Fruit fly (Drosophila melanogaster) whole organism, embryonic: Measurements from ENCODE around the gene cnir.

Experiments
- Adf1 ChIP-seq: fragments of 200-800 bp; sonication (Bioruptor generic); IDR thresholded peaks from 2 replicates; pipeline ENCODE4 v1.3.6; 2022; ENCODE audit warnings: missing biosample characterization, missing genetic modification characterization
- B-H2 ChIP-seq: fragments of 200-800 bp; sonication (Bioruptor generic); optimal IDR thresholded peaks from 2 replicates; lab custom pipeline; 2018; ENCODE audit warnings: missing biosample characterization, mild to moderate bottlenecking, missing genetic modification characterization
- CG10267 ChIP-seq: fragments of 200-800 bp; sonication (Bioruptor generic); optimal IDR thresholded peaks from 2 replicates; lab custom pipeline; 2018; ENCODE audit warnings: missing biosample characterization, mild to moderate bottlenecking, missing genetic modification characterization, moderate library complexity
- CG10431 ChIP-seq: fragments of 200-800 bp; sonication (Bioruptor generic); optimal IDR thresholded peaks from 3 replicates; lab custom pipeline; 2018; ENCODE audit warnings: missing biosample characterization, mild to moderate bottlenecking, missing genetic modification characterization
- CG11696 ChIP-seq: fragments of 200-800 bp; sonication (Bioruptor generic); IDR thresholded peaks from 2 replicates; pipeline ENCODE4 v1.3.6; 2022; ENCODE audit warnings: missing biosample characterization, missing genetic modification characterization
- CG13287 ChIP-seq: fragments of 200-800 bp; sonication (Bioruptor generic); IDR thresholded peaks from 2 replicates; pipeline ENCODE4 v1.3.6; 2022; ENCODE audit warnings: missing biosample characterization, missing genetic modification characterization; ENCODE audit not compliant: partially characterized antibody
- CG13624 ChIP-seq: fragments of 200-800 bp; sonication (Bioruptor generic); optimal IDR thresholded peaks from 2 replicates; lab custom pipeline; 2016; ENCODE audit warnings: missing biosample characterization, missing genetic modification characterization
- CG14050 ChIP-seq: fragments of 200-800 bp; sonication (Bioruptor generic); IDR thresholded peaks from 3 replicates; pipeline ENCODE4 v1.3.6; 2022; ENCODE audit warnings: missing biosample characterization, missing genetic modification characterization
- CG14860 ChIP-seq: fragments of 200-800 bp; sonication (Bioruptor generic); IDR thresholded peaks from 3 replicates; pipeline ENCODE4 v1.3.6; 2022; ENCODE audit warnings: missing biosample characterization, missing genetic modification characterization; ENCODE audit not compliant: partially characterized antibody
- CG14965 ChIP-seq: fragments of 200-800 bp; sonication (Bioruptor generic); optimal IDR thresholded peaks from 2 replicates; lab custom pipeline; 2016; ENCODE audit warnings: missing biosample characterization, missing genetic modification characterization, borderline replicate concordance
- CG1603 ChIP-seq: fragments of 200-800 bp; sonication (Bioruptor generic); optimal IDR thresholded peaks from 2 replicates; lab custom pipeline; 2019; ENCODE audit warnings: missing biosample characterization, mild to moderate bottlenecking, missing genetic modification characterization, moderate library complexity
- CG16813 ChIP-seq: fragments of 200-800 bp; sonication (Bioruptor generic); IDR thresholded peaks from 3 replicates; pipeline ENCODE4 v1.3.6; 2022; ENCODE audit warnings: missing biosample characterization, missing genetic modification characterization; ENCODE audit not compliant: partially characterized antibody
- CG2116 ChIP-seq: fragments of 200-800 bp; sonication (Bioruptor generic); optimal IDR thresholded peaks from 3 replicates; lab custom pipeline; 2018; ENCODE audit warnings: missing biosample characterization, mild to moderate bottlenecking, missing genetic modification characterization
- CG2199 ChIP-seq: fragments of 200-800 bp; sonication (Bioruptor generic); IDR thresholded peaks from 3 replicates; pipeline ENCODE4 v1.3.6; 2022; ENCODE audit warnings: missing biosample characterization, missing genetic modification characterization
- CG2202 ChIP-seq: fragments of 200-800 bp; sonication (Bioruptor generic); optimal IDR thresholded peaks from 2 replicates; lab custom pipeline; 2018; ENCODE audit warnings: missing biosample characterization, mild to moderate bottlenecking, missing genetic modification characterization
- CG3065 ChIP-seq: fragments of 200-800 bp; sonication (Bioruptor generic); optimal IDR thresholded peaks from 2 replicates; lab custom pipeline; 2016; ENCODE audit warnings: missing biosample characterization, missing genetic modification characterization
- CG31441 ChIP-seq: fragments of 200-800 bp; sonication (Bioruptor generic); IDR thresholded peaks from 2 replicates; pipeline ENCODE4 v1.3.6; 2022; ENCODE audit warnings: missing biosample characterization, missing genetic modification characterization
- CG6765 ChIP-seq: fragments of 200-800 bp; sonication (Bioruptor generic); optimal IDR thresholded peaks from 3 replicates; lab custom pipeline; 2017; ENCODE audit warnings: missing biosample characterization, mild to moderate bottlenecking, missing genetic modification characterization
- CG7745 ChIP-seq: fragments of 200-800 bp; sonication (Bioruptor generic); optimal IDR thresholded peaks from 2 replicates; lab custom pipeline; 2018; ENCODE audit warnings: missing biosample characterization, mild to moderate bottlenecking, missing genetic modification characterization, moderate library complexity
- CG7963 ChIP-seq: fragments of 200-800 bp; sonication (Bioruptor generic); IDR thresholded peaks from 3 replicates; pipeline ENCODE4 v1.3.6; 2022; ENCODE audit warnings: missing biosample characterization, missing genetic modification characterization; ENCODE audit not compliant: partially characterized antibody
- Dp ChIP-seq: fragments of 200-800 bp; sonication (Bioruptor generic); optimal IDR thresholded peaks from 2 replicates; lab custom pipeline; 2018; ENCODE audit warnings: missing biosample characterization, mild to moderate bottlenecking, missing genetic modification characterization, moderate library complexity
- E2f2 ChIP-seq: fragments of 200-800 bp; sonication (Bioruptor generic); IDR thresholded peaks from 2 replicates; pipeline ENCODE4 v1.3.6; 2022; ENCODE audit warnings: missing biosample characterization, missing genetic modification characterization
- GATAe ChIP-seq: fragments of 200-800 bp; sonication (Bioruptor generic); conservative IDR thresholded peaks from 2 replicates; pipeline ENCODE4 v1.3.6; 2022; ENCODE audit warnings: missing biosample characterization, missing genetic modification characterization
- H2.0 ChIP-seq: fragments of 200-800 bp; sonication (Bioruptor generic); IDR thresholded peaks from 2 replicates; pipeline ENCODE4 v1.3.6; 2022; ENCODE audit warnings: missing biosample characterization, missing genetic modification characterization
- HLH54F ChIP-seq: fragments of 200-800 bp; sonication (Bioruptor generic); optimal IDR thresholded peaks from 3 replicates; lab custom pipeline; 2016; ENCODE audit warnings: missing biosample characterization, missing genetic modification characterization
- HmgZ ChIP-seq: fragments of 200-800 bp; sonication (Bioruptor generic); optimal IDR thresholded peaks from 2 replicates; lab custom pipeline; 2018; ENCODE audit warnings: missing biosample characterization, mild to moderate bottlenecking, missing genetic modification characterization
- MESR4 ChIP-seq: fragments of 200-800 bp; sonication (Bioruptor generic); optimal IDR thresholded peaks from 2 replicates; lab custom pipeline; 2018; ENCODE audit warnings: missing biosample characterization, mild to moderate bottlenecking, missing genetic modification characterization, moderate library complexity
- Med ChIP-seq: fragments of 200-800 bp; sonication (Bioruptor generic); peaks from one replicate; lab custom pipeline; 2016; ENCODE audit warnings: missing biosample characterization, missing genetic modification characterization, mild to moderate bottlenecking, inconsistent platforms, moderate library complexity
- NFAT ChIP-seq: fragments of 200-800 bp; sonication (Bioruptor generic); IDR thresholded peaks from 2 replicates; pipeline ENCODE4 v1.3.6; 2022; ENCODE audit warnings: missing biosample characterization, missing genetic modification characterization
- Ravus ChIP-seq: fragments of 200-800 bp; sonication (Bioruptor generic); IDR thresholded peaks from 2 replicates; pipeline ENCODE4 v1.3.6; 2022; ENCODE audit warnings: missing biosample characterization, missing genetic modification characterization
- Trl ChIP-seq, 3 experiments: fragments of >200 bp in 2 of 3; fragments of 200-800 bp in 1 of 3; sonication (Bioruptor generic) in 1 of 3; optimal IDR thresholded peaks; 2 replicates in 1 of 3; 3 replicates in 2 of 3; lab custom pipeline; 2016 to 2017; ENCODE audit warnings: missing biosample characterization in 1 of 3, missing genetic modification characterization in 1 of 3
- ci ChIP-seq: fragments of 200-800 bp; sonication (Bioruptor generic); IDR thresholded peaks from 3 replicates; pipeline ENCODE4 v1.3.6; 2022; ENCODE audit warnings: missing biosample characterization, missing genetic modification characterization
- corto ChIP-seq: fragments of 200-800 bp; sonication (Bioruptor generic); optimal IDR thresholded peaks from 2 replicates; lab custom pipeline; 2016; ENCODE audit warnings: missing biosample characterization, mild to moderate bottlenecking, missing genetic modification characterization, moderate library complexity
- dpn ChIP-seq, 2 experiments: fragments of 200-800 bp; sonication (Bioruptor generic); optimal IDR thresholded peaks; 3 replicates each; lab custom pipeline; 2016; ENCODE audit warnings: missing biosample characterization in 2 of 2, missing genetic modification characterization in 2 of 2
- eyg ChIP-seq: fragments of 200-800 bp; sonication (Bioruptor generic); optimal IDR thresholded peaks from 3 replicates; lab custom pipeline; 2016; ENCODE audit warnings: missing biosample characterization, missing genetic modification characterization
- grn ChIP-seq: fragments of 200-800 bp; sonication (Bioruptor generic); optimal IDR thresholded peaks from 3 replicates; lab custom pipeline; 2017; ENCODE audit warnings: missing biosample characterization, missing genetic modification characterization
- jigr1 ChIP-seq: fragments of 200-800 bp; sonication (Bioruptor generic); IDR thresholded peaks from 3 replicates; pipeline ENCODE4 v1.3.6; 2022; ENCODE audit warnings: missing biosample characterization, missing genetic modification characterization
- kni ChIP-seq: fragments of 200-800 bp; sonication (Bioruptor generic); optimal IDR thresholded peaks from 3 replicates; lab custom pipeline; 2017; ENCODE audit warnings: mild to moderate bottlenecking, missing biosample characterization, missing genetic modification reagents, missing genetic modification characterization
- lov ChIP-seq, 2 experiments: fragments of 200-800 bp in 1 of 2; fragments of >200 bp in 1 of 2; sonication (Bioruptor generic) in 1 of 2; IDR thresholded peaks in 1 of 2; optimal IDR thresholded peaks in 1 of 2; 2 replicates in 1 of 2; 3 replicates in 1 of 2; pipeline versions ENCODE4 v1.3.6 to Lab custom; 2017 to 2022; ENCODE audit warnings: missing biosample characterization in 1 of 2, missing genetic modification characterization in 1 of 2
- nau ChIP-seq: fragments of 200-800 bp; sonication (Bioruptor generic); optimal IDR thresholded peaks from 3 replicates; lab custom pipeline; 2017; ENCODE audit warnings: missing biosample characterization, mild to moderate bottlenecking, missing genetic modification characterization, missing genetic modification reagents
- nmo ChIP-seq: fragments of 200-800 bp; sonication (Bioruptor generic); optimal IDR thresholded peaks from 2 replicates; lab custom pipeline; 2018; ENCODE audit warnings: missing biosample characterization, mild to moderate bottlenecking, missing genetic modification characterization, moderate library complexity
- pfk ChIP-seq: fragments of 200-800 bp; sonication (Bioruptor generic); optimal IDR thresholded peaks from 2 replicates; lab custom pipeline; 2018; ENCODE audit warnings: missing biosample characterization, mild to moderate bottlenecking, missing genetic modification characterization, moderate library complexity
- phol ChIP-seq: fragments of 200-800 bp; sonication (Bioruptor generic); optimal IDR thresholded peaks from 3 replicates; lab custom pipeline; 2018; ENCODE audit warnings: missing biosample characterization, mild to moderate bottlenecking, missing genetic modification characterization, moderate library complexity
- row ChIP-seq: fragments of 200-800 bp; sonication (Bioruptor generic); IDR thresholded peaks from 3 replicates; pipeline ENCODE4 v1.3.6; 2022; ENCODE audit warnings: missing biosample characterization, missing genetic modification characterization
- seq ChIP-seq: fragments of 200-800 bp; sonication (Bioruptor generic); IDR thresholded peaks from 2 replicates; pipeline ENCODE4 v1.3.6; 2022; ENCODE audit warnings: missing biosample characterization, missing genetic modification characterization
- sug ChIP-seq: fragments of 200-800 bp; optimal IDR thresholded peaks from 2 replicates; lab custom pipeline; 2019; ENCODE audit warnings: missing biosample characterization, mild to moderate bottlenecking, missing genetic modification characterization, moderate library complexity
- unc-4 ChIP-seq: fragments of 200-800 bp; sonication (Bioruptor generic); IDR thresholded peaks from 2 replicates; pipeline ENCODE4 v1.3.6; 2022; ENCODE audit warnings: missing biosample characterization, missing genetic modification characterization; ENCODE audit not compliant: partially characterized antibody
- unpg ChIP-seq: fragments of 200-800 bp; sonication (Bioruptor generic); optimal IDR thresholded peaks from 3 replicates; lab custom pipeline; 2018; ENCODE audit warnings: missing biosample characterization, mild to moderate bottlenecking, missing genetic modification characterization, moderate library complexity
- vvl ChIP-seq: fragments of 200-800 bp; sonication (Bioruptor generic); IDR thresholded peaks from 2 replicates; pipeline ENCODE4 v1.3.6; 2022; ENCODE audit warnings: missing biosample characterization, missing genetic modification characterization
- zen ChIP-seq: fragments of 200-800 bp; sonication (Bioruptor generic); optimal IDR thresholded peaks from 3 replicates; lab custom pipeline; 2018; ENCODE audit warnings: missing biosample characterization, mild to moderate bottlenecking, missing genetic modification characterization, moderate library complexity

Gene cnir

DNA sequence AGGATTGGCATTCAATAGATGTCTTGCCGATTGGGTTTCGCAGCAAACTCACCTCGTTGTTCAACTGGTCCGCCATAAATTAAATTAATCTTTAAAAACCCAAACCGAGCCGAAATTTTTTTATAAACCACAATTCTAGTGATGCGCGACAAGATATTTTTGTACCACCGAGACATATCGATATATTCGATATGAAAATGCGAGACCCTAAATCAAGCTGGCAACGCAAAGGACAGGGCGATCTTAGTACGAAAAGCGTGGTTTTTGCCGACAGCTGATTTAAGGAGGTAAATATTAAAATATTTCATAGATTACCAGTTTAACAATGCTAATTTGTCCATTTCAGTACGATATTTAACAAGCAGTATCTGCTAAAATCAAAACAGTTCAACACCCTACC lies 10.6 kb downstream of the cnir start, which contains the start of the genes Sf3b2 and CG17219 (continued):
- no peak for TF ChIP-seq corto (GFP tag; lab: Kevin White, UChicago)
- TF ChIP-seq pfk (GFP tag; lab: Kevin White, UChicago) = peak; percentile 22
- no peak for TF ChIP-seq Trl (optimal IDR thresholded peaks at IDR 0.05; lab: Kevin White, UChicago)
- TF ChIP-seq Trl (GFP tag; optimal IDR thresholded peaks at IDR 0.05; lab: Kevin White, UChicago) = peak; percentile 7
- TF ChIP-seq lov (optimal IDR thresholded peaks at IDR 0.05; lab: Kevin White, UChicago) = no peak
- TF ChIP-seq lov (GFP tag; IDR thresholded peaks at IDR 0.05; lab: Robert Waterston, UW) = no peak
- no peak for TF ChIP-seq H2.0
- TF ChIP-seq ci (GFP tag; lab: Robert Waterston, UW) = no peak; the same call in 2 of the 3 replicates
- TF ChIP-seq MESR4 (GFP tag; lab: Kevin White, UChicago) = peak; percentile 77
- TF ChIP-seq unc-4 (GFP tag; lab: Robert Waterston, UW) = peak; percentile 64
- no peak for TF ChIP-seq CG14050
- TF ChIP-seq CG14860 (GFP tag; lab: Robert Waterston, UW) = 0 out of 3 replicates have a peak, but pooled peaks have one; percentile 50
- no peak for TF ChIP-seq grn (GFP tag; lab: Kevin White, UChicago)
- TF ChIP-seq zen (tag; lab: Kevin White, UChicago) = no peak
- no peak for TF ChIP-seq CG14965 (GFP tag; lab: Kevin White, UChicago)
- peak; percentile 49; the same call in 1 of the 3 replicates for TF ChIP-seq CG7963 (GFP tag; lab: Robert Waterston, UW)
- TF ChIP-seq CG2199 (GFP tag; lab: Robert Waterston, UW) = no peak
- TF ChIP-seq unpg (GFP tag; lab: Kevin White, UChicago) = no peak
- peak; percentile 74 for TF ChIP-seq CG16813 (GFP tag; lab: Robert Waterston, UW)
- TF ChIP-seq CG10267 (tag; lab: Kevin White, UChicago) = peak; percentile 33
- TF ChIP-seq CG1603 (tag; lab: Kevin White, UChicago) = peak; percentile 69
- no peak for TF ChIP-seq CG6765
- peak; percentile 80 for TF ChIP-seq CG13287 (GFP tag; lab: Robert Waterston, UW)
- peak; percentile 23 for TF ChIP-seq CG13624
- peak; percentile 40 for TF ChIP-seq nmo (GFP tag; lab: Kevin White, UChicago)
- peak in 1 of 2 experiments; percentile 26 for TF ChIP-seq dpn (GFP tag; optimal IDR thresholded peaks at IDR 0.05; lab: Kevin White, UChicago)
- TF ChIP-seq row = peak; percentile 29; the same call in 1 of the 3 replicates
- peak; percentile 56 for TF ChIP-seq CG2116 (GFP tag; lab: Kevin White, UChicago)
- TF ChIP-seq nau (GFP tag; lab: Kevin White, UChicago) = no peak
- TF ChIP-seq HmgZ (tag; lab: Kevin White, UChicago) = peak; percentile 60
- TF ChIP-seq B-H2 = no peak
- peak; percentile 64 for TF ChIP-seq Dp (GFP tag; lab: Kevin White, UChicago)
- peak; percentile 26 for TF ChIP-seq phol (tag; lab: Kevin White, UChicago)
- peak; percentile 68 for TF ChIP-seq E2f2 (GFP tag; lab: Robert Waterston, UW)

DNA sequence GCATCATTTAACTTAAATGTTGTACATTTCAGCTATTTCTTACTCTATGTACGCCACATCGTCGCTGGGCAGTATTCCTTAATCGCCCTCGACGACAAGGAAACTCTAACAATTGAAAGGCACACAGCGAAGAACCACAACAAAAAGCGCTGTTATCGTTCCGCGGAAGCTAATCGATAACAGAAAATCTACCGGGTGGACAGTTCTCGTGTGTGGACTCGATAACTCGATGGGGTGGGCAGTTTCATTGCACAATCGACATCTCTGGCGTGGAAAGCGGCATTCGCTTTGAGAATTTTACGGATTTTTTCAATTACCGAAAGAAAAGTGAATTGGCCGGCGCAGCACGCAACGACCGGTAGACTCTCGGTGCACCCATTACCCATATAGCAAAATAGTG lies 16.6 kb downstream of the cnir start, which contains the start of the genes alpha4GT1 and Prp40:
Gene alpha4GT1 (minus strand): TSS at position 156 of the 400 bp plus-strand sequence.
Gene Prp40 (plus strand): TSS at position 241 of the 400 bp plus-strand sequence.
- TF ChIP-seq CG10431 (GFP tag; lab: Kevin White, UChicago) (no peak), CG31441 (no peak), Adf1 (GFP tag; lab: Robert Waterston, UW) (no peak), GATAe (GFP tag; lab: Robert Waterston, UW) (no peak), jigr1 (no peak), seq (GFP tag; lab: Robert Waterston, UW) (no peak), sug (tag; lab: Kevin White, UChicago) (no peak), CG3065 (GFP tag; lab: Kevin White, UChicago) (no peak), eyg (GFP tag; lab: Kevin White, UChicago) (no peak), Med (GFP tag; lab: Kevin White, UChicago) (peak; percentile 39), NFAT (0 out of 2 replicates have a peak, but pooled peaks have one; percentile 15), HLH54F (GFP tag; lab: Kevin White, UChicago) (no peak), CG7745 (no peak), vvl (GFP tag; lab: Robert Waterston, UW) (peak; percentile 21; the same call in 1 of the 2 replicates), CG2202 (tag; lab: Kevin White, UChicago) (no peak), CG11696 (GFP tag; lab: Robert Waterston, UW) (no peak), Ravus (GFP tag; lab: Robert Waterston, UW) (no peak), CG14050 (no peak), kni (no peak)
